Worm (Caenorhabditis elegans): ENCODE results near the gene hsb-1.

DNA sequence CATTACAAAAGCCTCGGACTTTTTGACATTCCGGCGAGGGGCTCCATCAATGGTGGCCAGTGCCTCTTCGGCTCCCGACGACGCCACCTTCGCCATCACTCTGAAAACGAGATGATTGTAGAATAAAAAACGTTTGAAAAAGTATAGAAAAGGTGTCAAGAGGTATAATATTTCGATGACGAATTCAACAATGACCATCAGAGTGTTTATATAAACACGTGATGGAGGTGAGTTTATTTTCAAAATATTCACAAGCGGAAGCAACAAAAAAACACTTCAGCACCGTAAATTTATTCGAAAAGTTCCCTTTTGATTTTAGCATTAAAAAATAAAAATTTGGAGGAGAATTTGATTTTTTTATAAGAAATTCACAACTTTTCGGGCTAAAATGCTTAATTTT lies 47.6 kb upstream of the hsb-1 start, which contains the start of gene efa-6:
- no peak for TF ChIP-seq elt-2 (tag; optimal IDR thresholded peaks at IDR 0.05)
- TF ChIP-seq fos-1 (tag; optimal IDR thresholded peaks at IDR 0.05) = no peak
- no peak for TF ChIP-seq ztf-11 (tag; optimal IDR thresholded peaks at IDR 0.05)
- no peak for TF ChIP-seq nhr-11 (tag; optimal IDR thresholded peaks at IDR 0.05)
- TF ChIP-seq R02D3.7 (tag; optimal IDR thresholded peaks at IDR 0.05) = no peak
- TF ChIP-seq nhr-25 (tag; optimal IDR thresholded peaks at IDR 0.05) = no peak
- no peak for TF ChIP-seq pqm-1 (tag; optimal IDR thresholded peaks at IDR 0.05)
- TF ChIP-seq nfya-1 (tag; optimal IDR thresholded peaks at IDR 0.05; ENCODE audit: insufficient read depth) = no peak

Measured in whole organism, L3 larva.